Worm (Caenorhabditis elegans): ENCODE measurements around the gene C25F9.16.
A peak's percentile ranks its signal among the peaks of the same experiment; 100 is the strongest.

C25F9.16 gene

DNA sequence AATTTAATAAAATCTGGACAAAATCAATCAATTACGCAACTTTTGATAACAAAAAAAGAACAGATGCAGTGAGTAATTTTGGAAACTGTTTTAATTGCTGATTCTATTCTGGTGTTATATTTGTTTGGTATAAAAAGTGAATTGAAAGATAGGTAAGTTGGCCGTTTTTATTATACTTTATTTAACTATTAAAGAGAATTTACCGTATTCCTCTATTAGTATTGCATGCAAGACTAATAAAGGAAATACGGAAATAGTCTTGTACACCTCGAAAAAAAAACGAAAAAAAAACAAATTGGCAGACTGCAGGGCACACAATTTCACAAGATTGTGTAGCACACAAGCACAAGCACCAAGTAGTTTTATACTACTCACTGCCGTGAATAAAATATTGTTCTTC is 28.4 kb downstream of the C25F9.16 start, which contains the start of gene Y43F8B.25:
Gene Y43F8B.25 (plus strand): TSS at position 301 of the 400 bp plus-strand sequence.
- TF ChIP-seq nhr-76 (tag; optimal IDR thresholded peaks at IDR 0.05): no peak
- no peak for TF ChIP-seq mls-2 (tag; optimal IDR thresholded peaks at IDR 0.05)
- no peak for TF ChIP-seq lin-13 (tag; optimal IDR thresholded peaks at IDR 0.05)
- no peak for TF ChIP-seq flh-1 (GFP tag; optimal IDR thresholded peaks at IDR 0.05)
- TF ChIP-seq ceh-83 (GFP tag; optimal IDR thresholded peaks at IDR 0.05): no peak

DNA sequence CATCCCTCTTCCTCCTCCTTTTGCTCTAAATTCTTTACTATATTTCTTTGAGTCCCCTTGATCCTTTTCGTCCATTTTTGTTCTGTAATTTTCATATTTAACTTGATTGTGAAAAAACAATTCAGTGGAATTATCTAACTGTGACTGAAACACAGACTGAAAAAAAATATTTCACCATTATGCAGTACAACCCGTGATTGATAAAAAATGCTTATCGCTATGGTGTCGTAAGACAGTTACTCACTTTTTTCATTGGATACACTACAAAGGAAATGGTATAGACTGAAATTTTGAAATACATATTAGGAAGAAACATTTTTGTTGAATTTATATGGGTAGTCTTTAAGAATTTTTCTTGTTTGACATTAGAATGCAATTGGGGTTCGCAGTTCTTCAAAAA is 33.4 kb downstream of the C25F9.16 start, which contains the start of gene Y43F8B.23:
Gene Y43F8B.23 (minus strand): TSS at position 75 of the 400 bp plus-strand sequence.
- TF ChIP-seq lin-13 (tag; optimal IDR thresholded peaks at IDR 0.05): no peak

DNA sequence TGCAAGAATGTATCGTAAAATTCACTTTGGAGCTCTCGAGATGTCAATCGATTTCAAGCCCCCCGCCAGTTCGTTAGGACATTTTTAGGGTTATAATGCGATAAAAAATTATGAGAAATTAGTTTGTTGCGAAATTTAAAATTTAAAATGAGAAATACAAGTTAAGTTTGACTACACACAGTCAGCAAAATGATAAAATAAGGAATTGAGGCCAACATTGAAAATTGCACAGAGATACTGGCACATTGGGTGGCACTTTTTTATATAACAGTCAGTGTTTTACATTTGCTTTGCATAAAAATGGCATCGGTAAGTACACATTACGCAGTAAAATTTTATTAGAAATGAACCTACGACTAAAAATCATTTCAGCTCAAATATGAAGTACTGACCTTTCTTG is 33.9 kb downstream of the C25F9.16 start, which contains the start of gene Y43F8B.12:
Gene Y43F8B.12 (plus strand): TSS at position 301 of the 400 bp plus-strand sequence.
- no peak for TF ChIP-seq mab-5 (tag; optimal IDR thresholded peaks at IDR 0.05)
- no peak for TF ChIP-seq lsy-2 (tag; optimal IDR thresholded peaks at IDR 0.05)
- TF ChIP-seq ztf-11 (tag; optimal IDR thresholded peaks at IDR 0.05): no peak
- no peak for TF ChIP-seq hlh-1 (tag; optimal IDR thresholded peaks at IDR 0.05)
- no peak for TF ChIP-seq snpc-4 (tag; optimal IDR thresholded peaks at IDR 0.05)
- no peak for TF ChIP-seq drap-1 (GFP tag; optimal IDR thresholded peaks at IDR 0.05)
- no peak for TF ChIP-seq blmp-1 (tag; optimal IDR thresholded peaks at IDR 0.05)
- no peak for TF ChIP-seq sptf-1 (tag; optimal IDR thresholded peaks at IDR 0.05)
- TF ChIP-seq ceh-83 (GFP tag; optimal IDR thresholded peaks at IDR 0.05): no peak
- TF ChIP-seq unc-39 (tag; optimal IDR thresholded peaks at IDR 0.05): no peak

DNA sequence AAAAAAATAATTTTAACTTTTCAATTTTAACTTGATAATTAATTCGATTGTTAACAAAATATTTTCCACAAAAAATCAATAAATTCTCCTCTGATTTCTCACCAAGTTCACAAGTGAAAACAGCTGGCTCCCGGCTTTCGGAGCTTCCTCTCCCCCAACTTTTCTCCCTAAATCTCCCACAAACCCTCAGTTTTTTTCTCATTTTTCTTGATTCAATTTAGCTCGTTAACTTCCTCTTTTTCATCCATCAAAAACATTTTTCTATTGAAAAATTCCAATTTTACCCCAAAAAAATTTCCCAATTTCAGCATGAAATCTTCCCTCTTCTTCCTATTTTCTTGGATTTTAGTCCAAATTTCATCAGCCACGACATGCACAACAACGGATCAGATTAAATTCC is 36.2 kb downstream of the C25F9.16 start, which contains the start of gene Y43F8B.11:
Gene Y43F8B.11 (plus strand): TSS at position 301 of the 400 bp plus-strand sequence.
- TF ChIP-seq lin-13 (tag; optimal IDR thresholded peaks at IDR 0.05) (no peak), unc-62 (GFP tag; optimal IDR thresholded peaks at IDR 0.05) (no peak), pha-4 (tag; optimal IDR thresholded peaks at IDR 0.05) (no peak), drap-1 (GFP tag; optimal IDR thresholded peaks at IDR 0.05) (no peak), sem-2 (GFP tag; optimal IDR thresholded peaks at IDR 0.05) (no peak), ceh-83 (GFP tag; optimal IDR thresholded peaks at IDR 0.05) (no peak), nhr-28 (tag; optimal IDR thresholded peaks at IDR 0.05) (no peak), sptf-1 (tag; optimal IDR thresholded peaks at IDR 0.05) (no peak), nhr-76 (tag; optimal IDR thresholded peaks at IDR 0.05) (no peak), elt-1 (tag; optimal IDR thresholded peaks at IDR 0.05; ENCODE audit: borderline replicate concordance, insufficient read depth) (no peak), mls-2 (tag; optimal IDR thresholded peaks at IDR 0.05) (no peak), elt-3 (tag; optimal IDR thresholded peaks at IDR 0.05) (no peak), nhr-2 (tag; optimal IDR thresholded peaks at IDR 0.05) (no peak), nhr-237 (tag; optimal IDR thresholded peaks at IDR 0.05) (no peak)

DNA sequence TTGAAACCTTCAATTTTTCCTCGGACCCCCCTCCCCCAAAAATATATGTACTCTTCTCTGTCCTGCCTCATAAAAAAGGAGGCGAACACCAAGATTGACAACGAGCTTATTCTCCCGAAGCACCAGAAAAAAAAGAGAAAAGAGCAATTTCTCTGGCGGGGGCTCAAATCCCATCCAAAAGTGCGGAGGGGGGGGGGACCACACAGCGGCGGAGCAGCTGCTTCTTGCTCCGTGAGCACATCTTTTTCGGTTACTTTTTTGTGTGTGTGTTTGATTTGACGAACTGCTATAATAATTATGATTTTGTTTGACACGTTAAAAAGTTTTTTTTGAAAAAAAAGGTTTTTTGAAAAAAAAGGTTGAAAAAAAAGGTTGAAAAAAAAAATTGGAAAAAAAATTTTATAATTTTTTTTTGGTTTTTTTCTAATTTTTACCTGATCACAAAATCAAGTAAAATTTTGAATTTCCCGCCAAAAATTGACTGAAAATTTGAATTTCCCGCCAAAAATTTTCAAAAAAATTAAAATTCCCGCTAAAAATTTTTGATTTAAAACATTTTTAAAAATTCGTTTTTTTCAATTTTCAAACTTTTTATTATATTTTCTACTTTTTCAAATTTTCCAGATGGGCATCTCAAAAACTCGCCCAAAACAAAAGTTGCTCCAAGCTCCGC is 39.8 kb downstream of the C25F9.16 start, which contains the start of gene Y43F8B.10:
Gene Y43F8B.10 (plus strand): TSS at position 623 of the 673 bp plus-strand sequence.
- TF ChIP-seq nhr-28 (tag; optimal IDR thresholded peaks at IDR 0.05): no peak
- TF ChIP-seq tbx-8 (GFP tag; optimal IDR thresholded peaks at IDR 0.05): no peak
- no peak for TF ChIP-seq M03D4.4 (tag; optimal IDR thresholded peaks at IDR 0.05)
- TF ChIP-seq unc-120 (tag; optimal IDR thresholded peaks at IDR 0.05; ENCODE audit: poor library complexity, severe bottlenecking): peak; percentile 29
- peak; percentile 64 for TF ChIP-seq hlh-1 (tag; optimal IDR thresholded peaks at IDR 0.05)
- TF ChIP-seq ceh-83 (GFP tag; optimal IDR thresholded peaks at IDR 0.05): no peak
- TF ChIP-seq nhr-2 (tag; optimal IDR thresholded peaks at IDR 0.05): no peak
- no peak for TF ChIP-seq zip-8 (tag; optimal IDR thresholded peaks at IDR 0.05)
- no peak for TF ChIP-seq mls-2 (tag; optimal IDR thresholded peaks at IDR 0.05)

DNA sequence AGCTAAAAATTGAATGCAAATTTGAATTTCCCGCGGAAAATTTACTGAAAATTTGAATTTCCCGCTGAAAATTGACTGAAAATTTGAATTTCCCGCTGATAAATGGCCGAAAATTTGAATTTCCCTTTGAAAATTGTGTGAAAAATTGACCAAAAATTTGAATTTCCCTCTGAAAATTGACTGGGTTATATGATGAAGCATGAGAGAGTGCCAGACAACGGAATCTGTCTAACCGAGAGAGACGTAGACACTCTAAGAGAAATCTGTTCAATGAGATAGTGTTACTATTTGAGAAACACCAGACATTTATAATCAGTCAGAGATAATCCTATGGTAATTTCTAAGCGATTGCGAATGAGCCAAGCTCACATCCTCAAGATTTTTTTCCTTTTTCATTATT is 43.1 kb downstream of the C25F9.16 start:
- TF ChIP-seq elt-1 (tag; optimal IDR thresholded peaks at IDR 0.05; ENCODE audit: borderline replicate concordance, insufficient read depth) (no peak), cnd-1 (tag; optimal IDR thresholded peaks at IDR 0.05) (no peak), lin-13 (tag; optimal IDR thresholded peaks at IDR 0.05) (no peak), nhr-237 (tag; optimal IDR thresholded peaks at IDR 0.05) (no peak), M03D4.4 (tag; optimal IDR thresholded peaks at IDR 0.05) (no peak), unc-39 (tag; optimal IDR thresholded peaks at IDR 0.05) (no peak), nhr-76 (tag; optimal IDR thresholded peaks at IDR 0.05) (no peak), elt-3 (tag; optimal IDR thresholded peaks at IDR 0.05) (no peak)
